Fruit fly (Drosophila melanogaster) whole organism, embryonic: Measurements from ENCODE around the gene CG8176.

Experiments used
- Ada2b ChIP-seq: fragments of 200-800 bp; sonication (Bioruptor generic); IDR thresholded peaks from 2 replicates; pipeline ENCODE4 v1.3.6; 2022; ENCODE audit warnings: missing biosample characterization, missing genetic modification characterization
- Adf1 ChIP-seq: fragments of 200-800 bp; sonication (Bioruptor generic); IDR thresholded peaks from 2 replicates; pipeline ENCODE4 v1.3.6; 2022; ENCODE audit warnings: missing biosample characterization, missing genetic modification characterization
- B-H1 ChIP-seq: fragments of 200-800 bp; sonication (Bioruptor generic); IDR thresholded peaks from 3 replicates; pipeline ENCODE4 v1.3.6; 2022; ENCODE audit warnings: missing biosample characterization, missing genetic modification characterization
- BtbVII ChIP-seq: fragments of 200-800 bp; sonication (Bioruptor generic); optimal IDR thresholded peaks from 3 replicates; lab custom pipeline; 2017; ENCODE audit warnings: missing biosample characterization, mild to moderate bottlenecking, missing genetic modification characterization
- CG12391 ChIP-seq: fragments of 200-800 bp; sonication (Bioruptor generic); optimal IDR thresholded peaks from 3 replicates; lab custom pipeline; 2018; ENCODE audit warnings: missing biosample characterization, mild to moderate bottlenecking, missing genetic modification characterization, moderate library complexity
- CG13287 ChIP-seq: fragments of 200-800 bp; sonication (Bioruptor generic); IDR thresholded peaks from 2 replicates; pipeline ENCODE4 v1.3.6; 2022; ENCODE audit warnings: missing biosample characterization, missing genetic modification characterization; ENCODE audit not compliant: partially characterized antibody
- CG13424 ChIP-seq: fragments of 200-800 bp; sonication (Bioruptor generic); optimal IDR thresholded peaks from 2 replicates; lab custom pipeline; 2019; ENCODE audit warnings: missing biosample characterization, mild to moderate bottlenecking, missing genetic modification characterization, moderate library complexity
- CG1529 ChIP-seq: fragments of 200-800 bp; sonication (Bioruptor generic); optimal IDR thresholded peaks from 3 replicates; lab custom pipeline; 2018; ENCODE audit warnings: missing biosample characterization, missing genetic modification characterization
- CG15479 ChIP-seq: fragments of 200-800 bp; sonication (Bioruptor generic); optimal IDR thresholded peaks from 3 replicates; lab custom pipeline; 2019; ENCODE audit warnings: missing biosample characterization, mild to moderate bottlenecking, missing genetic modification characterization, moderate library complexity
- CG15696 ChIP-seq: fragments of 200-800 bp; sonication (Bioruptor generic); optimal IDR thresholded peaks from 2 replicates; lab custom pipeline; 2019; ENCODE audit warnings: missing biosample characterization, mild to moderate bottlenecking, missing genetic modification characterization, moderate library complexity
- CG16813 ChIP-seq: fragments of 200-800 bp; sonication (Bioruptor generic); IDR thresholded peaks from 3 replicates; pipeline ENCODE4 v1.3.6; 2022; ENCODE audit warnings: missing biosample characterization, missing genetic modification characterization; ENCODE audit not compliant: partially characterized antibody
- CG17186 ChIP-seq: fragments of 200-800 bp; sonication (Bioruptor generic); optimal IDR thresholded peaks from 3 replicates; lab custom pipeline; 2017; ENCODE audit warnings: missing biosample characterization, missing genetic modification reagents, missing genetic modification characterization
- CG17568 ChIP-seq: fragments of 200-800 bp; sonication (Bioruptor generic); optimal IDR thresholded peaks from 2 replicates; lab custom pipeline; 2018; ENCODE audit warnings: missing biosample characterization, mild to moderate bottlenecking, missing genetic modification characterization, moderate library complexity
- CG17912 ChIP-seq: fragments of 200-800 bp; sonication (Bioruptor generic); optimal IDR thresholded peaks from 2 replicates; lab custom pipeline; 2018; ENCODE audit warnings: missing biosample characterization, mild to moderate bottlenecking, missing genetic modification characterization
- CG2116 ChIP-seq: fragments of 200-800 bp; sonication (Bioruptor generic); optimal IDR thresholded peaks from 3 replicates; lab custom pipeline; 2018; ENCODE audit warnings: missing biosample characterization, mild to moderate bottlenecking, missing genetic modification characterization
- CG34376 ChIP-seq: fragments of 200-800 bp; sonication (Bioruptor generic); optimal IDR thresholded peaks from 2 replicates; lab custom pipeline; 2018; ENCODE audit warnings: missing biosample characterization, mild to moderate bottlenecking, missing genetic modification characterization
- CG3995 ChIP-seq: fragments of 200-800 bp; sonication (Bioruptor generic); optimal IDR thresholded peaks from 3 replicates; lab custom pipeline; 2016; ENCODE audit warnings: missing biosample characterization, missing genetic modification characterization
- CG4820 ChIP-seq: fragments of 200-800 bp; sonication (Bioruptor generic); optimal IDR thresholded peaks from 3 replicates; lab custom pipeline; 2016; ENCODE audit warnings: missing biosample characterization, missing genetic modification characterization
- CG8089 ChIP-seq: fragments of 200-800 bp; sonication (Bioruptor generic); optimal IDR thresholded peaks from 3 replicates; lab custom pipeline; 2016; ENCODE audit warnings: missing biosample characterization, missing genetic modification characterization
- CG8944 ChIP-seq: fragments of 200-800 bp; sonication (Bioruptor generic); optimal IDR thresholded peaks from 3 replicates; lab custom pipeline; 2016; ENCODE audit warnings: missing biosample characterization, missing genetic modification characterization
- CkIIα-i1 ChIP-seq: fragments of 200-800 bp; sonication (Bioruptor generic); IDR thresholded peaks from 2 replicates; pipeline ENCODE4 v1.3.6; 2022; ENCODE audit warnings: missing biosample characterization, missing genetic modification characterization
- Gsc ChIP-seq: fragments of 200-800 bp; sonication (Bioruptor generic); IDR thresholded peaks from 2 replicates; pipeline ENCODE4 v1.3.6; 2022; ENCODE audit warnings: missing biosample characterization, missing genetic modification characterization
- Hand ChIP-seq: fragments of 200-800 bp; sonication (Bioruptor generic); optimal IDR thresholded peaks from 2 replicates; lab custom pipeline; 2017; ENCODE audit warnings: mild to moderate bottlenecking, missing biosample characterization, missing genetic modification reagents, missing genetic modification characterization
- Hr78 ChIP-seq, 2 experiments: fragments of 200-800 bp in 1 of 2; fragments of >200 bp in 1 of 2; sonication (Bioruptor generic) in 1 of 2; optimal IDR thresholded peaks; 2 replicates each; lab custom pipeline; 2017 to 2019; ENCODE audit warnings: missing biosample characterization in 2 of 2, missing genetic modification characterization in 2 of 2, mild to moderate bottlenecking in 1 of 2, moderate library complexity in 1 of 2
- NfI ChIP-seq: fragments of 200-800 bp; sonication (Bioruptor generic); optimal IDR thresholded peaks from 3 replicates; lab custom pipeline; 2018; ENCODE audit warnings: missing biosample characterization, mild to moderate bottlenecking, missing genetic modification characterization, moderate library complexity
- Pdp1 ChIP-seq, 2 experiments: fragments of 200-800 bp; sonication (Bioruptor generic); optimal IDR thresholded peaks; 3 replicates each; lab custom pipeline; 2016; ENCODE audit warnings: missing biosample characterization in 2 of 2, missing genetic modification characterization in 2 of 2, mild to moderate bottlenecking in 1 of 2, moderate library complexity in 1 of 2
- Sox100B ChIP-seq: fragments of 200-800 bp; sonication (Bioruptor generic); optimal IDR thresholded peaks from 3 replicates; lab custom pipeline; 2018; ENCODE audit warnings: missing biosample characterization, mild to moderate bottlenecking, missing genetic modification characterization
- Sox102F ChIP-seq: fragments of 200-800 bp; sonication (Bioruptor generic); optimal IDR thresholded peaks from 2 replicates; lab custom pipeline; 2018; ENCODE audit warnings: missing biosample characterization, mild to moderate bottlenecking, missing genetic modification characterization, moderate library complexity
- Ssrp ChIP-seq: fragments of 200-800 bp; sonication (Bioruptor generic); optimal IDR thresholded peaks from 2 replicates; lab custom pipeline; 2018; ENCODE audit warnings: missing biosample characterization, mild to moderate bottlenecking, missing genetic modification characterization, moderate library complexity
- Trl ChIP-seq, 3 experiments: fragments of >200 bp in 2 of 3; fragments of 200-800 bp in 1 of 3; sonication (Bioruptor generic) in 1 of 3; optimal IDR thresholded peaks; 2 replicates in 1 of 3; 3 replicates in 2 of 3; lab custom pipeline; 2016 to 2017; ENCODE audit warnings: missing biosample characterization in 1 of 3, missing genetic modification characterization in 1 of 3
- az2 ChIP-seq: fragments of 200-800 bp; sonication (Bioruptor generic); optimal IDR thresholded peaks from 3 replicates; lab custom pipeline; 2016; ENCODE audit warnings: missing biosample characterization, missing genetic modification characterization
- caup ChIP-seq: fragments of 200-800 bp; sonication (Bioruptor generic); optimal IDR thresholded peaks from 3 replicates; lab custom pipeline; 2017; ENCODE audit warnings: missing biosample characterization, mild to moderate bottlenecking, missing genetic modification characterization, moderate library complexity; ENCODE audit not compliant: severe bottlenecking
- danr ChIP-seq: fragments of 200-800 bp; sonication (Bioruptor generic); IDR thresholded peaks from 2 replicates; pipeline ENCODE4 v1.3.6; 2022; ENCODE audit warnings: missing biosample characterization, missing genetic modification characterization
- en ChIP-seq: fragments of 200-800 bp; sonication (Bioruptor generic); optimal IDR thresholded peaks from 2 replicates; lab custom pipeline; 2016; ENCODE audit warnings: missing biosample characterization, missing genetic modification characterization
- ftz-f1 ChIP-seq: fragments of 200-800 bp; sonication (Bioruptor generic); optimal IDR thresholded peaks from 2 replicates; lab custom pipeline; 2016; ENCODE audit warnings: missing biosample characterization, missing genetic modification characterization
- gt ChIP-seq: fragments of 200-800 bp; sonication (Bioruptor generic); IDR thresholded peaks from 2 replicates; pipeline ENCODE4 v1.3.6; 2022; ENCODE audit warnings: missing biosample characterization, missing genetic modification characterization
- jumu ChIP-seq: fragments of 200-800 bp; sonication (Bioruptor generic); optimal IDR thresholded peaks from 3 replicates; lab custom pipeline; 2016; ENCODE audit warnings: missing biosample characterization, missing genetic modification characterization
- kah ChIP-seq: fragments of 200-800 bp; sonication (Bioruptor generic); optimal IDR thresholded peaks from 2 replicates; lab custom pipeline; 2018; ENCODE audit warnings: missing biosample characterization, mild to moderate bottlenecking, missing genetic modification characterization
- nau ChIP-seq: fragments of 200-800 bp; sonication (Bioruptor generic); optimal IDR thresholded peaks from 3 replicates; lab custom pipeline; 2017; ENCODE audit warnings: missing biosample characterization, mild to moderate bottlenecking, missing genetic modification characterization, missing genetic modification reagents
- onecut ChIP-seq: fragments of 200-800 bp; sonication (Bioruptor generic); IDR thresholded peaks from 2 replicates; pipeline ENCODE4 v1.3.6; 2022; ENCODE audit warnings: missing biosample characterization, missing genetic modification characterization
- otp ChIP-seq: fragments of 200-800 bp; sonication (Bioruptor generic); IDR thresholded peaks from 3 replicates; pipeline ENCODE4, ENCODE4 v1.3.6; 2022; ENCODE audit warnings: missing biosample characterization, missing genetic modification characterization
- pfk ChIP-seq: fragments of 200-800 bp; sonication (Bioruptor generic); optimal IDR thresholded peaks from 2 replicates; lab custom pipeline; 2018; ENCODE audit warnings: missing biosample characterization, mild to moderate bottlenecking, missing genetic modification characterization, moderate library complexity
- phol ChIP-seq: fragments of 200-800 bp; sonication (Bioruptor generic); optimal IDR thresholded peaks from 3 replicates; lab custom pipeline; 2018; ENCODE audit warnings: missing biosample characterization, mild to moderate bottlenecking, missing genetic modification characterization, moderate library complexity
- pros ChIP-seq: fragments of 200-800 bp; sonication (Bioruptor generic); optimal IDR thresholded peaks from 3 replicates; lab custom pipeline; 2019; ENCODE audit warnings: missing biosample characterization, mild to moderate bottlenecking, missing genetic modification characterization, moderate library complexity
- row ChIP-seq: fragments of 200-800 bp; sonication (Bioruptor generic); IDR thresholded peaks from 3 replicates; pipeline ENCODE4 v1.3.6; 2022; ENCODE audit warnings: missing biosample characterization, missing genetic modification characterization
- ssp ChIP-seq: fragments of 200-800 bp; sonication (Bioruptor generic); IDR thresholded peaks from 2 replicates; pipeline ENCODE4 v1.3.6; 2022; ENCODE audit warnings: missing biosample characterization, missing genetic modification characterization
- sug ChIP-seq: fragments of 200-800 bp; optimal IDR thresholded peaks from 2 replicates; lab custom pipeline; 2019; ENCODE audit warnings: missing biosample characterization, mild to moderate bottlenecking, missing genetic modification characterization, moderate library complexity
- tap ChIP-seq: fragments of 200-800 bp; optimal IDR thresholded peaks from 3 replicates; lab custom pipeline; 2019; ENCODE audit warnings: missing biosample characterization, mild to moderate bottlenecking, missing genetic modification characterization, moderate library complexity
- tio ChIP-seq: fragments of 200-800 bp; sonication (Bioruptor generic); optimal IDR thresholded peaks from 2 replicates; lab custom pipeline; 2017; ENCODE audit warnings: missing biosample characterization, missing genetic modification characterization, inconsistent platforms

CG8176 gene

dm6 chr3R:9551659-9552435 is 36.0 kb downstream of the CG8176 start, which contains the start of the genes mura and RnpS1 (continued):
- TF ChIP-seq CG17186 (GFP tag; lab: Kevin White, UChicago) (no peak), CG15696 (tag; lab: Kevin White, UChicago) (peak; percentile 1), Gsc (no peak), CG16813 (no peak), phol (peak; percentile 12), CkIIα-i1 (GFP tag; lab: Robert Waterston, UW) (no peak), caup (GFP tag; lab: Kevin White, UChicago) (no peak), en (no peak), Ssrp (tag; lab: Kevin White, UChicago) (no peak), ftz-f1 (GFP tag; lab: Kevin White, UChicago) (peak; percentile 90), CG4820 (GFP tag; lab: Kevin White, UChicago) (no peak), jumu (GFP tag; lab: Kevin White, UChicago) (no peak), CG34376 (peak; percentile 42), Hr78 (GFP tag; optimal IDR thresholded peaks at IDR 0.05; lab: Kevin White, UChicago) (peak in 1 of 2 experiments; percentile 95), nau (GFP tag; lab: Kevin White, UChicago) (no peak), otp (GFP tag; lab: Robert Waterston, UW) (no peak), CG13424 (tag; lab: Kevin White, UChicago) (no peak), B-H1 (GFP tag; lab: Robert Waterston, UW) (no peak), CG2116 (GFP tag; lab: Kevin White, UChicago) (peak; percentile 25), Sox102F (GFP tag; lab: Kevin White, UChicago) (no peak), Adf1 (GFP tag; lab: Robert Waterston, UW) (no peak), danr (GFP tag; lab: Robert Waterston, UW) (no peak), CG8089 (GFP tag; lab: Kevin White, UChicago) (no peak), gt (GFP tag; lab: Robert Waterston, UW) (no peak), CG15479 (no peak), row (GFP tag; lab: Robert Waterston, UW) (no peak), onecut (no peak), sug (tag; lab: Kevin White, UChicago) (peak; percentile 61), kah (GFP tag; lab: Kevin White, UChicago) (peak; percentile 53), CG8944 (GFP tag; lab: Kevin White, UChicago) (no peak), CG17568 (no peak), ssp (no peak), tio (GFP tag; lab: Kevin White, UChicago) (no peak), CG17912 (no peak), tap (no peak), Sox100B (GFP tag; lab: Kevin White, UChicago) (no peak), Pdp1 (GFP tag; optimal IDR thresholded peaks at IDR 0.05; lab: Kevin White, UChicago) (no peak), Trl (optimal IDR thresholded peaks at IDR 0.05; lab: Kevin White, UChicago) (no peak), Trl (GFP tag; optimal IDR thresholded peaks at IDR 0.05; lab: Kevin White, UChicago) (no peak), NfI (GFP tag; lab: Kevin White, UChicago) (no peak), pfk (no peak), az2 (GFP tag; lab: Kevin White, UChicago) (no peak), CG12391 (tag; lab: Kevin White, UChicago) (peak; percentile 27), CG13287 (GFP tag; lab: Robert Waterston, UW) (no peak), CG1529 (no peak), Ada2b (no peak), Hand (GFP tag; lab: Kevin White, UChicago) (no peak), BtbVII (GFP tag; lab: Kevin White, UChicago) (no peak), pros (GFP tag; lab: Kevin White, UChicago) (no peak), CG3995 (GFP tag; lab: Kevin White, UChicago) (no peak)
